Fruit fly (Drosophila melanogaster): ENCODE data around the gene rdgA.

rdgA gene

DNA sequence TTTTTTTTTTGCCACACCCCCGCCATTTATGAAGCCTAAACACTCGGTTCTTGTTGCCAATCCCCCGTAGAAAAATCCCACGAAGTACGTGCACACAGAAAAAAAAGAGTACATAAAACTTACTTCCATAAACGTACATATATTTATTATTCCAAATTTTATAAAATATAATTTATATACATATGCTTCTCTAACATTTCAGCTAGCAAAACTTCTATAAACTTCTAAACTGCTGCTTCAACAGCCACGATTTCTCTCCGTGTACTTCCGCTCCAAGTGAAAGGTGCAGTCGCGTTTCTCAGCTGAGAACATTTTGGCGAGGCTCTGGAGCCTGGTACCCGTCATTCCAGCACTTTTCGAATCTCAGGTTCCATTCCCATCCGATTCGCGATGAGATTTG lies 155.8 kb downstream of the rdgA start (continued):
- no peak for TF ChIP-seq gsb-n (tag; optimal IDR thresholded peaks at IDR 0.05)
- TF ChIP-seq nau (GFP tag; optimal IDR thresholded peaks at IDR 0.05) = no peak
- no peak for TF ChIP-seq Asciz (GFP tag; optimal IDR thresholded peaks at IDR 0.05)
- no peak for TF ChIP-seq ftz-f1 (GFP tag; optimal IDR thresholded peaks at IDR 0.05)
- no peak for TF ChIP-seq pb (GFP tag; optimal IDR thresholded peaks at IDR 0.05)
- peak; percentile 65 for TF ChIP-seq slbo (GFP tag; IDR thresholded peaks at IDR 0.05)
- no peak for TF ChIP-seq stwl (tag; optimal IDR thresholded peaks at IDR 0.05)
- no peak for TF ChIP-seq tin (GFP tag; optimal IDR thresholded peaks at IDR 0.05)
- TF ChIP-seq CG8359 (GFP tag; optimal IDR thresholded peaks at IDR 0.05; ENCODE audit: borderline replicate concordance) = no peak
- no peak for TF ChIP-seq CG14014 (GFP tag; IDR thresholded peaks at IDR 0.05)
- TF ChIP-seq luna (GFP tag; optimal IDR thresholded peaks at IDR 0.05) = no peak
- TF ChIP-seq tna (GFP tag; IDR thresholded peaks at IDR 0.05; ENCODE audit: partially characterized antibody) = no peak
- TF ChIP-seq CG17802 (tag; optimal IDR thresholded peaks at IDR 0.05) = no peak
- TF ChIP-seq caup (GFP tag; optimal IDR thresholded peaks at IDR 0.05; ENCODE audit: severe bottlenecking) = no peak
- no peak for TF ChIP-seq bigmax (GFP tag; optimal IDR thresholded peaks at IDR 0.05)
- peak; percentile 26; the same call in 1 of the 2 replicates for TF ChIP-seq esg (GFP tag; conservative IDR thresholded peaks at IDR 0.05)
- TF ChIP-seq CG18599 (GFP tag; optimal IDR thresholded peaks at IDR 0.05) = no peak
- TF ChIP-seq HLH54F (GFP tag; optimal IDR thresholded peaks at IDR 0.05) = no peak
- no peak for TF ChIP-seq pros (GFP tag; optimal IDR thresholded peaks at IDR 0.05)
- no peak for TF ChIP-seq tll (GFP tag; optimal IDR thresholded peaks at IDR 0.05)
- TF ChIP-seq CG18262 (tag; optimal IDR thresholded peaks at IDR 0.05) = peak; percentile 23
- no peak for TF ChIP-seq ab (GFP tag; optimal IDR thresholded peaks at IDR 0.05)
- no peak for TF ChIP-seq Oaz (GFP tag; IDR thresholded peaks at IDR 0.05)
- no peak for TF ChIP-seq nerfin-1 (tag; optimal IDR thresholded peaks at IDR 0.05)
- TF ChIP-seq CG9876 (GFP tag; optimal IDR thresholded peaks at IDR 0.05) = no peak
- peak; percentile 37; the same call in 1 of the 3 replicates for TF ChIP-seq B-H1 (GFP tag; IDR thresholded peaks at IDR 0.05)
- no peak for TF ChIP-seq CG3847 (GFP tag; IDR thresholded peaks at IDR 0.05)
- TF ChIP-seq CG1024 (GFP tag; IDR thresholded peaks at IDR 0.05) = no peak
- TF ChIP-seq gro (GFP tag; optimal IDR thresholded peaks at IDR 0.05) = no peak
- TF ChIP-seq disco-r (GFP tag; optimal IDR thresholded peaks at IDR 0.05) = no peak
- no peak for TF ChIP-seq lab (GFP tag; optimal IDR thresholded peaks at IDR 0.05)
- no peak for TF ChIP-seq dm (GFP tag; optimal IDR thresholded peaks at IDR 0.05)
- no peak for TF ChIP-seq sug (tag; optimal IDR thresholded peaks at IDR 0.05)
- peak; percentile 33 for TF ChIP-seq unpg (GFP tag; optimal IDR thresholded peaks at IDR 0.05)
- no peak for TF ChIP-seq pan (optimal IDR thresholded peaks at IDR 0.05)
- peak in 1 of 2 experiments; percentile 31 for TF ChIP-seq pan (GFP tag; optimal IDR thresholded peaks at IDR 0.05 in 1 of 2, IDR thresholded peaks at IDR 0.05 in 1 of 2)
- no peak for TF ChIP-seq CG18011 (GFP tag; optimal IDR thresholded peaks at IDR 0.05)
- peak; percentile 41; the same call in 2 of the 3 replicates for TF ChIP-seq CG34422 (GFP tag; IDR thresholded peaks at IDR 0.05)
- 0 out of 3 replicates have a peak, but pooled peaks have one; percentile 11 for TF ChIP-seq CG14050 (GFP tag; IDR thresholded peaks at IDR 0.05)
- TF ChIP-seq crp (GFP tag; optimal IDR thresholded peaks at IDR 0.05) = no peak
- TF ChIP-seq CG1792 (GFP tag; optimal IDR thresholded peaks at IDR 0.05) = no peak
- no peak for TF ChIP-seq mam (GFP tag; optimal IDR thresholded peaks at IDR 0.05)
- TF ChIP-seq ash1 (GFP tag; optimal IDR thresholded peaks at IDR 0.05) = no peak
- no peak for TF ChIP-seq CG9797 (GFP tag; optimal IDR thresholded peaks at IDR 0.05)
- TF ChIP-seq pum (GFP tag; optimal IDR thresholded peaks at IDR 0.05) = no peak
- peak; percentile 52 for TF ChIP-seq CG2712 (tag; optimal IDR thresholded peaks at IDR 0.05)
- no peak for TF ChIP-seq emc (GFP tag; optimal IDR thresholded peaks at IDR 0.05)
- no peak for TF ChIP-seq GATAe (GFP tag; conservative IDR thresholded peaks at IDR 0.05)
- TF ChIP-seq CG15601 (tag; optimal IDR thresholded peaks at IDR 0.05) = no peak
- 0 out of 3 replicates have a peak, but pooled peaks have one; percentile 33 for TF ChIP-seq ken (GFP tag; IDR thresholded peaks at IDR 0.05)
- TF ChIP-seq CG11456 (GFP tag; IDR thresholded peaks at IDR 0.05) = peak; percentile 50; the same call in 1 of the 3 replicates

All from whole organism, embryonic.